Worm (Caenorhabditis elegans) whole organism, L4 larva: ENCODE results near the gene F44F4.10.
"Not testable (repeated sequence)": the region's sequence is repeated elsewhere in the genome, so short reads cannot be mapped to it uniquely, and the experiment has no call there.

Source experiments
- D1046.2 ChIP-seq: fragments of 200-800 bp; sonication (Bioruptor generic); IDR thresholded peaks from 2 replicates; pipeline ENCODE4 v1.3.6; 2022; ENCODE audit warnings: missing genetic modification characterization, missing compliant biosample characterization
- F10B5.3 ChIP-seq: sonication (generic microtip); optimal IDR thresholded peaks from 2 replicates; lab custom pipeline; 2016; ENCODE audit warnings: mild to moderate bottlenecking, missing genetic modification characterization, missing compliant biosample characterization
- Y105C5A.15 ChIP-seq: fragments of 200-800 bp; sonication (Bioruptor generic); IDR thresholded peaks from 2 replicates; pipeline ENCODE4 v1.3.6; 2022; ENCODE audit warnings: missing genetic modification characterization, missing compliant biosample characterization
- ZK546.5 ChIP-seq, 2 experiments: sonication (generic microtip); optimal IDR thresholded peaks; 2 replicates each; lab custom pipeline; 2017; ENCODE audit warnings: missing biosample characterization in 2 of 2, missing genetic modification characterization in 2 of 2
- aly-2 ChIP-seq: sonication (generic microtip); optimal IDR thresholded peaks from 2 replicates; lab custom pipeline; 2018; ENCODE audit warnings: missing biosample characterization, missing genetic modification characterization
- arid-1 ChIP-seq: fragments of 200-800 bp; sonication (Bioruptor generic); conservative IDR thresholded peaks from 2 replicates; pipeline ENCODE4 v1.3.6; 2022; ENCODE audit warnings: missing genetic modification reagents, missing genetic modification characterization, missing compliant biosample characterization
- attf-4 ChIP-seq: sonication (generic microtip); optimal IDR thresholded peaks from 3 replicates; lab custom pipeline; 2017; ENCODE audit warnings: missing biosample characterization, missing genetic modification characterization
- cey-2 ChIP-seq: sonication (generic microtip); optimal IDR thresholded peaks from 3 replicates; lab custom pipeline; 2017; ENCODE audit warnings: missing genetic modification characterization, mild to moderate bottlenecking, missing compliant biosample characterization, antibody characterized with exemption, borderline replicate concordance; ENCODE audit not compliant: insufficient read depth
- daf-12 ChIP-seq: fragments of 150-350 bp; optimal IDR thresholded peaks from 2 replicates; lab custom pipeline; 2014; ENCODE audit warnings: missing biosample characterization, missing genetic modification reagents, missing genetic modification characterization
- dmd-6 ChIP-seq: fragments of 200-800 bp; sonication (Bioruptor generic); IDR thresholded peaks from 2 replicates; pipeline ENCODE4 v1.3.6; 2022; ENCODE audit warnings: missing genetic modification reagents, missing genetic modification characterization, missing compliant biosample characterization
- dmd-9 ChIP-seq: fragments of 200-800 bp; sonication (Bioruptor generic); IDR thresholded peaks from 2 replicates; pipeline ENCODE4 v1.3.6; 2022; ENCODE audit warnings: missing genetic modification reagents, missing genetic modification characterization, missing compliant biosample characterization
- dve-1 ChIP-seq: sonication (generic microtip); optimal IDR thresholded peaks from 2 replicates; lab custom pipeline; 2017; ENCODE audit warnings: antibody characterized with exemption, mild to moderate bottlenecking, missing genetic modification characterization, missing compliant biosample characterization; ENCODE audit not compliant: insufficient read depth
- egl-43 ChIP-seq: fragments of 200-800 bp; sonication (Bioruptor generic); IDR thresholded peaks from 2 replicates; pipeline ENCODE4 v1.3.6; 2022; ENCODE audit warnings: missing genetic modification reagents, missing genetic modification characterization, missing compliant biosample characterization
- fos-1 ChIP-seq: fragments of 150-350 bp; optimal IDR thresholded peaks from 2 replicates; lab custom pipeline; 2014; ENCODE audit warnings: missing biosample characterization, missing genetic modification characterization
- gei-8 ChIP-seq: fragments of 200-800 bp; sonication (Bioruptor generic); optimal IDR thresholded peaks from 2 replicates; lab custom pipeline; 2018; ENCODE audit warnings: mild to moderate bottlenecking, missing genetic modification characterization, missing compliant biosample characterization
- hif-1 ChIP-seq, 2 experiments: sonication (generic microtip); optimal IDR thresholded peaks; 2 replicates each; lab custom pipeline; 2016 to 2017; ENCODE audit warnings: missing compliant biosample characterization in 2 of 2, missing genetic modification characterization in 2 of 2, missing genetic modification reagents in 2 of 2, missing genotype in 2 of 2, mild to moderate bottlenecking in 1 of 2
- lin-13 ChIP-seq: fragments of 150-350 bp; optimal IDR thresholded peaks from 2 replicates; lab custom pipeline; 2014; ENCODE audit warnings: missing biosample characterization, missing genetic modification reagents, missing genetic modification characterization
- lin-38 ChIP-seq: fragments of 200-800 bp; sonication (Bioruptor generic); IDR thresholded peaks from 2 replicates; pipeline ENCODE4 v1.3.6; 2022; ENCODE audit warnings: missing genetic modification reagents, missing genetic modification characterization, missing compliant biosample characterization
- madf-9 ChIP-seq: fragments of 200-800 bp; sonication (Bioruptor generic); conservative IDR thresholded peaks from 2 replicates; pipeline ENCODE4 v1.3.6; 2022; ENCODE audit warnings: missing genetic modification reagents, missing genetic modification characterization, missing compliant biosample characterization
- mdt-29 ChIP-seq: fragments of 200-800 bp; sonication (Bioruptor generic); IDR thresholded peaks from 2 replicates; pipeline ENCODE4 v1.3.6; 2022; ENCODE audit warnings: missing genetic modification reagents, missing genetic modification characterization, missing compliant biosample characterization
- nhr-102 ChIP-seq: sonication (generic microtip); optimal IDR thresholded peaks from 2 replicates; lab custom pipeline; 2016; ENCODE audit warnings: mild to moderate bottlenecking, missing genetic modification characterization, moderate library complexity, missing compliant biosample characterization
- nhr-11 ChIP-seq: fragments of 150-350 bp; optimal IDR thresholded peaks from 2 replicates; lab custom pipeline; 2014; ENCODE audit warnings: missing biosample characterization, missing genetic modification characterization
- nhr-111 ChIP-seq: fragments of 200-800 bp; sonication (Bioruptor generic); optimal IDR thresholded peaks from 2 replicates; lab custom pipeline; 2018; ENCODE audit warnings: mild to moderate bottlenecking, missing genetic modification characterization, missing compliant biosample characterization
- nhr-237 ChIP-seq: sonication (generic microtip); optimal IDR thresholded peaks from 2 replicates; lab custom pipeline; 2017; ENCODE audit warnings: missing biosample characterization, missing genetic modification characterization
- nhr-28 ChIP-seq: fragments of 150-350 bp; optimal IDR thresholded peaks from 2 replicates; lab custom pipeline; 2014; ENCODE audit warnings: missing biosample characterization, missing genetic modification characterization
- nhr-42 ChIP-seq: fragments of 200-800 bp; sonication (Bioruptor generic); IDR thresholded peaks from 2 replicates; pipeline ENCODE4 v1.3.6; 2022; ENCODE audit warnings: missing genetic modification characterization, missing compliant biosample characterization
- nhr-48 ChIP-seq: sonication (generic microtip); optimal IDR thresholded peaks from 2 replicates; lab custom pipeline; 2016; ENCODE audit warnings: mild to moderate bottlenecking, missing genetic modification characterization, missing compliant biosample characterization
- nhr-6 ChIP-seq: fragments of 150-350 bp; optimal IDR thresholded peaks from 2 replicates; lab custom pipeline; 2014; ENCODE audit warnings: missing biosample characterization, missing genetic modification characterization
- nhr-77 ChIP-seq: fragments of 150-350 bp; optimal IDR thresholded peaks from 2 replicates; lab custom pipeline; 2014; ENCODE audit warnings: missing biosample characterization, missing genetic modification characterization
- php-3 ChIP-seq: fragments of 200-800 bp; sonication (Bioruptor generic); IDR thresholded peaks from 2 replicates; pipeline ENCODE4 v1.3.6; 2022; ENCODE audit warnings: missing genetic modification reagents, missing genetic modification characterization, missing compliant biosample characterization
- set-16 ChIP-seq: fragments of 200-800 bp; sonication (Bioruptor generic); IDR thresholded peaks from 2 replicates; pipeline ENCODE4 v1.3.6; 2022; ENCODE audit warnings: missing genetic modification reagents, missing genetic modification characterization, missing compliant biosample characterization
- spr-3 ChIP-seq: fragments of 200-800 bp; sonication (Bioruptor generic); optimal IDR thresholded peaks from 2 replicates; lab custom pipeline; 2018; ENCODE audit warnings: mild to moderate bottlenecking, missing genetic modification characterization, missing compliant biosample characterization
- unc-39 ChIP-seq: sonication (generic microtip); optimal IDR thresholded peaks from 2 replicates; lab custom pipeline; 2017; ENCODE audit warnings: missing biosample characterization, missing genetic modification characterization
- unc-62 ChIP-seq, 3 experiments: fragments of 150-350 bp in 1 of 3; sonication (generic microtip); optimal IDR thresholded peaks in 2 of 3; peaks in 1 of 3; 1 replicate in 1 of 3; 2 replicates in 2 of 3; lab custom pipeline; 2014 to 2017; ENCODE audit warnings: missing biosample characterization in 3 of 3, missing genetic modification characterization in 3 of 3, missing genetic modification reagents in 3 of 3, missing genotype in 1 of 3
- vab-7 ChIP-seq: fragments of 200-800 bp; sonication (Bioruptor generic); IDR thresholded peaks from 2 replicates; pipeline ENCODE4 v1.3.6; 2022; ENCODE audit warnings: missing genetic modification reagents, missing genetic modification characterization, missing compliant biosample characterization
- ztf-11 ChIP-seq: fragments of 150-350 bp; optimal IDR thresholded peaks from 2 replicates; lab custom pipeline; 2014; ENCODE audit warnings: missing biosample characterization, missing genetic modification characterization
- ztf-7 ChIP-seq: fragments of 150-350 bp; optimal IDR thresholded peaks from 2 replicates; lab custom pipeline; 2014; ENCODE audit warnings: missing biosample characterization, missing genetic modification characterization

Gene F44F4.10

ce11 chrII:10912995-10913394, 4.1 kb downstream of the F44F4.10 start:
- peak in 1 of 2 experiments; percentile 96 for TF ChIP-seq unc-62 (GFP tag; optimal IDR thresholded peaks at IDR 0.05 in 1 of 2; lab: Kevin White, UChicago)
- no peak for TF ChIP-seq unc-62 (tag; optimal IDR thresholded peaks at IDR 0.05; lab: Kevin White, UChicago)
- no peak for TF ChIP-seq spr-3

- no peak for TF ChIP-seq nhr-237 (tag; lab: Kevin White, UChicago)
- TF ChIP-seq attf-4 = no peak
- TF ChIP-seq nhr-42 (GFP tag; lab: Robert Waterston, UW) = no peak
- no peak for TF ChIP-seq dmd-6 (GFP tag; lab: Robert Waterston, UW)
- TF ChIP-seq arid-1 (GFP tag; lab: Robert Waterston, UW) = no peak
- no peak for TF ChIP-seq php-3 (GFP tag; lab: Robert Waterston, UW)
Measured at ce11 chrII:10910219-10910618, 6.9 kb downstream of the F44F4.10 start, which contains the start of gene sra-11. TSS of gene sra-11 (minus strand) at chrII:10910319.

- TF ChIP-seq nhr-11 (tag; lab: Kevin White, UChicago); arid-1 (GFP tag; lab: Robert Waterston, UW); daf-12 (tag; lab: Kevin White, UChicago): not testable (repeated sequence)
Measured at ce11 chrII:10904379-10904778, 12.7 kb downstream of the F44F4.10 start, which contains the start of gene sra-12. TSS of gene sra-12 (minus strand) at chrII:10904479.

ce11 chrII:10902104-10902503, 15.0 kb downstream of the F44F4.10 start, which contains the start of gene gly-1:
TSS of gene gly-1 (minus strand) at chrII:10902204.
- TF ChIP-seq D1046.2 (GFP tag; lab: Robert Waterston, UW) = no peak
- TF ChIP-seq unc-39 (tag; lab: Kevin White, UChicago) = no peak

- TF ChIP-seq gei-8 (no peak), fos-1 (tag; lab: Kevin White, UChicago) (no peak), lin-13 (GFP tag; lab: Kevin White, UChicago) (no peak), nhr-6 (tag; lab: Kevin White, UChicago) (no peak), F10B5.3 (tag; lab: Kevin White, UChicago) (no peak), nhr-77 (tag; lab: Kevin White, UChicago) (no peak)
Measured at ce11 chrII:10898998-10899397, 18.1 kb downstream of the F44F4.10 start.

ce11 chrII:10895959-10896358, 21.1 kb downstream of the F44F4.10 start:
- TF ChIP-seq ztf-11 (tag; lab: Kevin White, UChicago) (no peak), nhr-48 (no peak), egl-43 (GFP tag; lab: Robert Waterston, UW) (no peak), set-16 (GFP tag; lab: Robert Waterston, UW) (no peak), D1046.2 (GFP tag; lab: Robert Waterston, UW) (no peak), madf-9 (GFP tag; lab: Robert Waterston, UW) (no peak), lin-38 (no peak), ztf-7 (tag; lab: Kevin White, UChicago) (no peak), dve-1 (tag; lab: Kevin White, UChicago) (no peak), aly-2 (tag; lab: Kevin White, UChicago) (no peak), nhr-28 (tag; lab: Kevin White, UChicago) (no peak), dmd-9 (no peak), nhr-111 (GFP tag; lab: Kevin White, UChicago) (no peak), nhr-102 (no peak), cey-2 (tag; lab: Kevin White, UChicago) (no peak), mdt-29 (GFP tag; lab: Robert Waterston, UW) (no peak), ZK546.5 (tag; optimal IDR thresholded peaks at IDR 0.05; lab: Kevin White, UChicago) (no peak), hif-1 (tag; optimal IDR thresholded peaks at IDR 0.05; lab: Kevin White, UChicago) (no peak), vab-7 (GFP tag; lab: Robert Waterston, UW) (no peak), Y105C5A.15 (GFP tag; lab: Robert Waterston, UW) (no peak)
- TF ChIP-seq, all 104 proteins: peak for 0
